Fruit fly (Drosophila melanogaster): ENCODE data around the gene pum.

Gene pum

dm6 chr3R:9224807-9225206, 12.7 kb downstream of the pum start (continued):
- TF ChIP-seq exex (tag; optimal IDR thresholded peaks at IDR 0.05) = no peak
- no peak for TF ChIP-seq nom (GFP tag; optimal IDR thresholded peaks at IDR 0.05)
- no peak for TF ChIP-seq nau (GFP tag; optimal IDR thresholded peaks at IDR 0.05)
- TF ChIP-seq Lpt (GFP tag; optimal IDR thresholded peaks at IDR 0.05) = no peak
- no peak for TF ChIP-seq ap (GFP tag; IDR thresholded peaks at IDR 0.05)
- peak; percentile 36 for TF ChIP-seq BtbVII (GFP tag; optimal IDR thresholded peaks at IDR 0.05)
- peak; percentile 8 for TF ChIP-seq CG17802 (tag; optimal IDR thresholded peaks at IDR 0.05)
- TF ChIP-seq eve (GFP tag; optimal IDR thresholded peaks at IDR 0.05) = no peak
- TF ChIP-seq Antp (GFP tag; optimal IDR thresholded peaks at IDR 0.05) = peak; percentile 17
- TF ChIP-seq Dll (GFP tag; IDR thresholded peaks at IDR 0.05; ENCODE audit: partially characterized antibody) = no peak
- TF ChIP-seq CG7928 (GFP tag; optimal IDR thresholded peaks at IDR 0.05) = no peak
- no peak for TF ChIP-seq CG12219 (GFP tag; optimal IDR thresholded peaks at IDR 0.05)
- no peak for TF ChIP-seq wek (GFP tag; optimal IDR thresholded peaks at IDR 0.05)
- peak; percentile 7; the same call in 1 of the 2 replicates for TF ChIP-seq CG7372 (GFP tag; IDR thresholded peaks at IDR 0.05)
- TF ChIP-seq pho (GFP tag; optimal IDR thresholded peaks at IDR 0.05) = peak; percentile 59
- no peak for TF ChIP-seq hth (optimal IDR thresholded peaks at IDR 0.05)
- TF ChIP-seq Neu2 (GFP tag; optimal IDR thresholded peaks at IDR 0.05; ENCODE audit: borderline replicate concordance) = no peak
- peak; percentile 86 for TF ChIP-seq CG17829 (tag; optimal IDR thresholded peaks at IDR 0.05)
- TF ChIP-seq nerfin-2 (GFP tag; IDR thresholded peaks at IDR 0.05; ENCODE audit: partially characterized antibody) = no peak
- TF ChIP-seq CG10959 (GFP tag; IDR thresholded peaks at IDR 0.05) = no peak
- peak; percentile 6 for TF ChIP-seq en (GFP tag; optimal IDR thresholded peaks at IDR 0.05)
- TF ChIP-seq Abd-B (GFP tag; optimal IDR thresholded peaks at IDR 0.05) = peak; percentile 62
- peak; percentile 81 for TF ChIP-seq Xbp1 (GFP tag; optimal IDR thresholded peaks at IDR 0.05)
- no peak for TF ChIP-seq z (GFP tag; IDR thresholded peaks at IDR 0.05)
- TF ChIP-seq Chrac-16 (GFP tag; optimal IDR thresholded peaks at IDR 0.05) = peak; percentile 71
- peak; percentile 65 for TF ChIP-seq CG12104 (GFP tag; optimal IDR thresholded peaks at IDR 0.05)
- peak; percentile 42 for TF ChIP-seq Mes4 (GFP tag; optimal IDR thresholded peaks at IDR 0.05)
- peak; percentile 80 for TF ChIP-seq CG31441 (GFP tag; IDR thresholded peaks at IDR 0.05)
- peak; percentile 72 for TF ChIP-seq tap (tag; optimal IDR thresholded peaks at IDR 0.05)
- TF ChIP-seq CG9876 (GFP tag; optimal IDR thresholded peaks at IDR 0.05) = no peak
- no peak for TF ChIP-seq CG6791 (GFP tag; IDR thresholded peaks at IDR 0.05; ENCODE audit: partially characterized antibody)
- TF ChIP-seq CG6654 (GFP tag; optimal IDR thresholded peaks at IDR 0.05) = peak; percentile 45
- no peak for TF ChIP-seq pfk (GFP tag; optimal IDR thresholded peaks at IDR 0.05)
- TF ChIP-seq CoRest (tag; optimal IDR thresholded peaks at IDR 0.05) = peak; percentile 59
- peak; percentile 38 for TF ChIP-seq Six4 (GFP tag; optimal IDR thresholded peaks at IDR 0.05)
- TF ChIP-seq lab (GFP tag; optimal IDR thresholded peaks at IDR 0.05) = peak; percentile 75
- no peak for TF ChIP-seq chm (GFP tag; IDR thresholded peaks at IDR 0.05)
- TF ChIP-seq CG17328 (GFP tag; IDR thresholded peaks at IDR 0.05) = peak; percentile 77
- peak; percentile 69 for TF ChIP-seq phol (tag; optimal IDR thresholded peaks at IDR 0.05)
- TF ChIP-seq ase (GFP tag; IDR thresholded peaks at IDR 0.05) = 0 out of 3 replicates have a peak, but pooled peaks have one; percentile 10
- TF ChIP-seq CG9215 (GFP tag; IDR thresholded peaks at IDR 0.05) = no peak
- peak; percentile 82 for TF ChIP-seq CG4424 (GFP tag; optimal IDR thresholded peaks at IDR 0.05)
- peak; percentile 27 for TF ChIP-seq pb (GFP tag; optimal IDR thresholded peaks at IDR 0.05)
- peak; percentile 65; the same call in 1 of the 2 replicates for TF ChIP-seq ranshi (GFP tag; IDR thresholded peaks at IDR 0.05)
- peak; percentile 55 for TF ChIP-seq CG6813 (GFP tag; optimal IDR thresholded peaks at IDR 0.05)
- TF ChIP-seq az2 (GFP tag; optimal IDR thresholded peaks at IDR 0.05) = peak; percentile 51
- peak; percentile 59 for TF ChIP-seq CG17385 (GFP tag; optimal IDR thresholded peaks at IDR 0.05)
- peak; percentile 46 for TF ChIP-seq CG13624 (GFP tag; optimal IDR thresholded peaks at IDR 0.05)
- peak; percentile 14 for TF ChIP-seq CG15696 (tag; optimal IDR thresholded peaks at IDR 0.05)
- peak; percentile 39 for TF ChIP-seq Mad (GFP tag; optimal IDR thresholded peaks at IDR 0.05)
- no peak for TF ChIP-seq Oaz (GFP tag; IDR thresholded peaks at IDR 0.05)
